Worm (Caenorhabditis elegans) whole organism, L2 larva: ENCODE results near the gene pho-8.

Experiments
- C34F6.9 ChIP-seq: fragments of 150-350 bp; optimal IDR thresholded peaks from 2 replicates; lab custom pipeline; 2014; ENCODE audit warnings: missing biosample characterization, missing genetic modification characterization
- F13H6.1 ChIP-seq: sonication (generic microtip); optimal IDR thresholded peaks from 2 replicates; lab custom pipeline; 2016; ENCODE audit warnings: missing genetic modification characterization, missing compliant biosample characterization
- R02D3.7 ChIP-seq: fragments of 150-350 bp; optimal IDR thresholded peaks from 2 replicates; lab custom pipeline; 2014; ENCODE audit warnings: missing biosample characterization, missing genetic modification characterization
- Y55F3AM.14 ChIP-seq: fragments of 200-800 bp; sonication (Bioruptor generic); optimal IDR thresholded peaks from 2 replicates; lab custom pipeline; 2018; ENCODE audit warnings: mild to moderate bottlenecking, missing genetic modification characterization, missing compliant biosample characterization
- ZK546.5 ChIP-seq: sonication (generic microtip); optimal IDR thresholded peaks from 2 replicates; lab custom pipeline; 2017; ENCODE audit warnings: missing biosample characterization, missing genetic modification characterization
- alr-1 ChIP-seq: fragments of 150-350 bp; optimal IDR thresholded peaks from 2 replicates; lab custom pipeline; 2014; ENCODE audit warnings: missing biosample characterization, missing genetic modification characterization
- aly-2 ChIP-seq: fragments of 150-350 bp; optimal IDR thresholded peaks from 2 replicates; lab custom pipeline; 2014; ENCODE audit warnings: missing biosample characterization, missing genetic modification characterization
- ama-1 ChIP-seq: fragments of 150-350 bp; optimal IDR thresholded peaks from 2 replicates; lab custom pipeline; 2018; ENCODE audit warnings: inconsistent platforms
- blmp-1 ChIP-seq: sonication (generic microtip); optimal IDR thresholded peaks from 2 replicates; lab custom pipeline; 2017; ENCODE audit warnings: missing genetic modification characterization, mild to moderate bottlenecking, missing compliant biosample characterization, antibody characterized with exemption, moderate library complexity; ENCODE audit not compliant: insufficient read depth
- ceh-16 ChIP-seq: fragments of 150-350 bp; optimal IDR thresholded peaks from 2 replicates; lab custom pipeline; 2014; ENCODE audit warnings: missing biosample characterization, missing genetic modification characterization
- ceh-82 ChIP-seq: fragments of 150-350 bp; optimal IDR thresholded peaks from 2 replicates; lab custom pipeline; 2014; ENCODE audit warnings: missing biosample characterization, missing genetic modification characterization
- crh-2 ChIP-seq: sonication (generic microtip); optimal IDR thresholded peaks from 2 replicates; lab custom pipeline; 2017; ENCODE audit warnings: missing biosample characterization, missing genetic modification characterization
- egl-27 ChIP-seq: sonication (generic microtip); optimal IDR thresholded peaks from 3 replicates; lab custom pipeline; 2017; ENCODE audit warnings: missing biosample characterization, missing genetic modification reagents, missing genetic modification characterization
- elt-1 ChIP-seq: fragments of 150-350 bp; optimal IDR thresholded peaks from 2 replicates; lab custom pipeline; 2014; ENCODE audit warnings: missing biosample characterization, missing genetic modification characterization
- elt-3 ChIP-seq: sonication (generic microtip); optimal IDR thresholded peaks from 2 replicates; lab custom pipeline; 2017; ENCODE audit warnings: missing biosample characterization, missing genetic modification characterization
- gmeb-1 ChIP-seq: fragments of 150-350 bp; optimal IDR thresholded peaks from 2 replicates; lab custom pipeline; 2014; ENCODE audit warnings: missing biosample characterization, missing genetic modification characterization
- lsy-2 ChIP-seq, 2 experiments: fragments of 150-350 bp in 1 of 2; sonication (generic microtip) in 1 of 2; optimal IDR thresholded peaks; 2 replicates each; lab custom pipeline; 2014 to 2017; ENCODE audit warnings: missing biosample characterization in 2 of 2, missing genetic modification characterization in 2 of 2
- mbf-1 ChIP-seq: sonication (generic microtip); optimal IDR thresholded peaks from 2 replicates; lab custom pipeline; 2017; ENCODE audit warnings: missing biosample characterization, missing genetic modification characterization
- mdl-1 ChIP-seq, 2 experiments: fragments of 150-350 bp in 1 of 2; sonication (generic microtip) in 1 of 2; optimal IDR thresholded peaks; 2 replicates each; lab custom pipeline; 2017; ENCODE audit warnings: missing biosample characterization in 2 of 2, missing genetic modification characterization in 2 of 2
- nhr-10 ChIP-seq: sonication (generic microtip); optimal IDR thresholded peaks from 2 replicates; lab custom pipeline; 2017; ENCODE audit warnings: missing biosample characterization, missing genetic modification characterization
- nhr-11 ChIP-seq: fragments of 150-350 bp; optimal IDR thresholded peaks from 2 replicates; lab custom pipeline; 2014; ENCODE audit warnings: missing biosample characterization, missing genetic modification characterization
- nhr-12 ChIP-seq: fragments of 150-350 bp; optimal IDR thresholded peaks from 2 replicates; lab custom pipeline; 2014; ENCODE audit warnings: missing biosample characterization, missing genetic modification characterization
- nhr-129 ChIP-seq: fragments of 150-350 bp; optimal IDR thresholded peaks from 2 replicates; lab custom pipeline; 2014; ENCODE audit warnings: missing biosample characterization, missing genetic modification characterization
- nhr-21 ChIP-seq: fragments of 150-350 bp; optimal IDR thresholded peaks from 2 replicates; lab custom pipeline; 2014; ENCODE audit warnings: missing biosample characterization, missing genetic modification characterization
- nhr-23 ChIP-seq: fragments of 150-350 bp; optimal IDR thresholded peaks from 2 replicates; lab custom pipeline; 2014; ENCODE audit warnings: missing biosample characterization, missing genetic modification reagents, missing genetic modification characterization
- nhr-25 ChIP-seq: fragments of 150-350 bp; sonication (generic microtip); optimal IDR thresholded peaks from 3 replicates; lab custom pipeline; 2014; ENCODE audit warnings: missing biosample characterization, missing genetic modification characterization
- nhr-6 ChIP-seq: fragments of 150-350 bp; optimal IDR thresholded peaks from 2 replicates; lab custom pipeline; 2014; ENCODE audit warnings: missing biosample characterization, missing genetic modification characterization
- nhr-77 ChIP-seq: fragments of 150-350 bp; optimal IDR thresholded peaks from 2 replicates; lab custom pipeline; 2014; ENCODE audit warnings: missing biosample characterization, missing genetic modification characterization
- sem-4 ChIP-seq: fragments of 150-350 bp; optimal IDR thresholded peaks from 2 replicates; lab custom pipeline; 2014; ENCODE audit warnings: missing biosample characterization, missing genetic modification reagents, missing genetic modification characterization
- skn-1 ChIP-seq: sonication (generic microtip); optimal IDR thresholded peaks from 2 replicates; lab custom pipeline; 2017; ENCODE audit warnings: missing biosample characterization, missing genetic modification characterization
- sma-3 ChIP-seq: sonication (generic microtip); optimal IDR thresholded peaks from 2 replicates; lab custom pipeline; 2016; ENCODE audit warnings: missing genetic modification reagents, missing genetic modification characterization, missing compliant biosample characterization
- sma-9 ChIP-seq, 2 experiments: fragments of 150-350 bp in 1 of 2; sonication (generic microtip) in 1 of 2; optimal IDR thresholded peaks; 2 replicates each; lab custom pipeline; 2014 to 2016; ENCODE audit warnings: missing genetic modification characterization in 2 of 2, mild to moderate bottlenecking in 1 of 2, missing biosample characterization in 1 of 2, missing compliant biosample characterization in 1 of 2, missing genetic modification reagents in 1 of 2, moderate library complexity in 1 of 2
- snpc-4 ChIP-seq: fragments of 150-350 bp; optimal IDR thresholded peaks from 2 replicates; lab custom pipeline; 2014; ENCODE audit warnings: missing biosample characterization, missing genetic modification characterization
- unc-39 ChIP-seq: fragments of 150-350 bp; optimal IDR thresholded peaks from 2 replicates; lab custom pipeline; 2014; ENCODE audit warnings: missing biosample characterization, missing genetic modification characterization
- unc-55 ChIP-seq: fragments of 150-350 bp; sonication (generic microtip); optimal IDR thresholded peaks from 3 replicates; lab custom pipeline; 2014; ENCODE audit warnings: missing biosample characterization, missing genetic modification reagents, missing genetic modification characterization
- unc-62 ChIP-seq: fragments of 150-350 bp; optimal IDR thresholded peaks from 2 replicates; lab custom pipeline; 2014; ENCODE audit warnings: missing biosample characterization, missing genetic modification reagents, missing genetic modification characterization
- zag-1 ChIP-seq: fragments of 150-350 bp; optimal IDR thresholded peaks from 2 replicates; lab custom pipeline; 2014; ENCODE audit warnings: missing biosample characterization, missing genetic modification characterization
- ztf-1 ChIP-seq: fragments of 200-800 bp; sonication (Bioruptor generic); conservative IDR thresholded peaks from 2 replicates; pipeline ENCODE4 v1.3.6; 2022; ENCODE audit warnings: missing genetic modification characterization, missing compliant biosample characterization
- ztf-11 ChIP-seq: sonication (generic microtip); optimal IDR thresholded peaks from 2 replicates; lab custom pipeline; 2017; ENCODE audit warnings: missing biosample characterization, missing genetic modification characterization
- ztf-4 ChIP-seq: fragments of 150-350 bp; optimal IDR thresholded peaks from 2 replicates; lab custom pipeline; 2014; ENCODE audit warnings: missing biosample characterization, missing genetic modification characterization

pho-8 gene

DNA sequence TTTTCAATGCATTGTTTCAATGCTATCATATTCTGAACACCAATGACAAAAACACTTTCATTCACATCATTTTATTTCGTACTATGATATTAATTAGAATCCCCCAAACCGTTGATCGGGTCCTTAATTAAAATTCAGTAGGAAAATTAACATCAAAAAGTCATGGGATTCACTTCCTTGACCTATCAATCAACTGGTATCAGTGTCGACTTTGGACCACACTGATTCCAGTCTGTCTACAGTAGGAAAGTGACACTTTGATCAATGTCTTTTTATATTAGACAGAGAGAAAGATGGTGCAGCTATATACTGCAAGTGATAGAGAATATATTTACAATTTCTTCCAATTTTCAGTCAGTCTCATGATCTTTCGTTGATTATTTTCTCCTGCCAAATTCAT lies 37.1 kb upstream of the pho-8 start:
- TF ChIP-seq nhr-21 (peak; percentile 13), elt-1 (tag; lab: Kevin White, UChicago) (no peak), ceh-16 (tag; lab: Kevin White, UChicago) (no peak), gmeb-1 (tag; lab: Kevin White, UChicago) (no peak), elt-3 (tag; lab: Kevin White, UChicago) (no peak), unc-62 (GFP tag; lab: Kevin White, UChicago) (no peak), crh-2 (tag; lab: Kevin White, UChicago) (peak; percentile 8), blmp-1 (tag; lab: Kevin White, UChicago) (peak; percentile 2), unc-55 (GFP tag; lab: Kevin White, UChicago) (no peak), sma-9 (GFP tag; optimal IDR thresholded peaks at IDR 0.05; lab: Kevin White, UChicago) (peak; percentile 81), sma-9 (tag; optimal IDR thresholded peaks at IDR 0.05; lab: Kevin White, UChicago) (no peak), nhr-25 (tag; lab: Kevin White, UChicago) (peak; percentile 53), sma-3 (GFP tag; lab: Kevin White, UChicago) (peak; percentile 17)

DNA sequence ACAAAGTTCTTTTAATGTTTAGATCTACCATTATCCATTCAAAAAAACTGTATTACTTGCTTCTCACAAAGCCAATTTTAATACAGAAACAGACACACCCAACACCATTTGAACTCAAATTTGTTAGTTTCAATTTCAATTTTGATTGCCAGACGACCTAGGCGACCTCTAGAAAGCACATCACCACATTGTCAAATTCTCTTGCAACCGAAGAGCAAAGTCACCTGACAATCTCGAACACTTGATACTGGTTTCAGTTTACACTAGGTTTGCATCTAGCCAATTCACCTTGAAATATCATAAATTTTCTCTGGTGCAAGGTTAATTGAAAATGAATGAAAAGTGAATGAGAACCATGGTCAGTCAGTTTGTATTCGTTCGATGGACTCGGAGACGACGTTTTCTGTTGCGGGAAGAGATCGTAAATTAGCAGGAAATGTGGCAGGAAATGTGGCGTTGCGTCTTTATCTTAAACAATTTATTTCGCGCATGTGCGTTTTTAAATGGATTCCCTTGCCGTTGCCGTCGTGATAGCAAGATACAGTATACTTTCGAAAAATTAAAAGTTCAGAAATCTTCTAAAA lies 36.1 kb upstream of the pho-8 start:
- TF ChIP-seq zag-1 (no peak), nhr-129 (tag; lab: Kevin White, UChicago) (no peak), nhr-25 (tag; lab: Kevin White, UChicago) (peak; percentile 68), sem-4 (tag; lab: Kevin White, UChicago) (no peak), C34F6.9 (tag; lab: Kevin White, UChicago) (no peak), ama-1 (no peak), nhr-21 (peak; percentile 24), snpc-4 (tag; lab: Kevin White, UChicago) (no peak), unc-39 (tag; lab: Kevin White, UChicago) (no peak), sma-3 (GFP tag; lab: Kevin White, UChicago) (peak; percentile 13), crh-2 (tag; lab: Kevin White, UChicago) (peak; percentile 6), egl-27 (tag; lab: Kevin White, UChicago) (no peak), ZK546.5 (tag; lab: Kevin White, UChicago) (no peak), ceh-82 (tag; lab: Kevin White, UChicago) (no peak), nhr-12 (no peak), Y55F3AM.14 (GFP tag; lab: Kevin White, UChicago) (no peak), sma-9 (GFP tag; optimal IDR thresholded peaks at IDR 0.05; lab: Kevin White, UChicago) (peak; percentile 70), sma-9 (tag; optimal IDR thresholded peaks at IDR 0.05; lab: Kevin White, UChicago) (no peak), blmp-1 (tag; lab: Kevin White, UChicago) (peak; percentile 50)

DNA sequence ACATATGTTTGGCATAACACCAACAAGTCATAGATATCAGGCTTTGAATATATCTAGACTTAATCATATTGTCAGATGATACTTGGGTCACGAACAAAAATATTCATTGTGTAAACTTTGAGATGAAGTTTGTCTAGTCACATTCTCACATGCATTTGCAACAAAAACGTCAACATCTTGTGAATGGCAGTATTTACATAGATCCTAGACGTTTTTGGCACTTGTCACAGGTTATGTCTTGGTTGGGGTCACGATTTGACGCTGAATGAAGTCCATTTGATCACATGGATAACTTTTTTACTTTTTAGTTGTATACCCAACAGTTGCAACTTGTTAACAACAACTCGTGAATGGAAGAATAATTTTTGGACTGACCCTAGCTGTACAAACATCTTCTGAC lies 35.1 kb upstream of the pho-8 start:
- TF ChIP-seq nhr-129 (tag; lab: Kevin White, UChicago): peak; percentile 49
- TF ChIP-seq nhr-10: no peak

DNA sequence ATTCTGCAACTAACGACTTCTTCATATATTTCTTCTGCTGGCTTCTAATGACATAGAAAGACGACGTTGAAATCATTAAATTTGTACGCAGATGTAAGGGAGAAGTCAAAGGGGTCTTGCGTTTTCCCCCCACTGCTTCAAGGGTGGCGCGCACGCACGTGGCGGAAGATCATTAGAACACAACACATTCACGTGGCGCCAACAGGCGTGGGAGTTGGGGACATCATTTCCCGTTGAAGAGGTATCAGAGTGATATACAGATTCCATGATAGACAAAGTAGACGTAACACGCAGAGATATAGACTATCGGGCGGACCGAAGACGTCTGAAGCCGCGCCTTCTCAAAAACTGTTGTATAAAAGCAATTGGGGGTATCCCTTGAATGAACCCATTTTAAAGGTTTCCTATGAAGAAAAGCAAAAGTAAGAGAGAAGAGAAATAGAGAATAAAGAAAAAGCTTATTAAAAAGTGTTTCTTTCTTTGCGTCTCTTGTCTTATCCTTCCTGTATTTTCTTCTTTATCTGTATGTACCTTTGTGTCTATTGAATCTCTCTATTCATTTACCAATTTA lies 34.1 kb upstream of the pho-8 start:
- TF ChIP-seq alr-1 (tag; lab: Kevin White, UChicago) (no peak), snpc-4 (tag; lab: Kevin White, UChicago) (no peak), elt-1 (tag; lab: Kevin White, UChicago) (no peak), mdl-1 (tag; optimal IDR thresholded peaks at IDR 0.05; lab: Kevin White, UChicago) (peak; percentile 92 to 93), blmp-1 (tag; lab: Kevin White, UChicago) (peak; percentile 95), ama-1 (no peak), crh-2 (tag; lab: Kevin White, UChicago) (peak; percentile 65), zag-1 (no peak), nhr-21 (peak; percentile 98), mbf-1 (no peak), egl-27 (tag; lab: Kevin White, UChicago) (peak; percentile 59), unc-39 (tag; lab: Kevin White, UChicago) (no peak), aly-2 (tag; lab: Kevin White, UChicago) (no peak), nhr-12 (no peak), gmeb-1 (tag; lab: Kevin White, UChicago) (peak; percentile 36), unc-55 (GFP tag; lab: Kevin White, UChicago) (no peak), sma-3 (GFP tag; lab: Kevin White, UChicago) (peak; percentile 97), ztf-1 (GFP tag; lab: Robert Waterston, UW) (no peak), skn-1 (tag; lab: Kevin White, UChicago) (no peak), sem-4 (tag; lab: Kevin White, UChicago) (peak; percentile 82), R02D3.7 (no peak), ztf-4 (no peak), Y55F3AM.14 (GFP tag; lab: Kevin White, UChicago) (peak; percentile 82), nhr-6 (tag; lab: Kevin White, UChicago) (no peak), nhr-11 (tag; lab: Kevin White, UChicago) (no peak), nhr-129 (tag; lab: Kevin White, UChicago) (peak; percentile 14), lsy-2 (tag; optimal IDR thresholded peaks at IDR 0.05; lab: Kevin White, UChicago) (peak in 1 of 2 experiments; percentile 51), ceh-16 (tag; lab: Kevin White, UChicago) (no peak), elt-3 (tag; lab: Kevin White, UChicago) (no peak), sma-9 (GFP tag; optimal IDR thresholded peaks at IDR 0.05; lab: Kevin White, UChicago) (peak; percentile 99), sma-9 (tag; optimal IDR thresholded peaks at IDR 0.05; lab: Kevin White, UChicago) (peak; percentile 42), C34F6.9 (tag; lab: Kevin White, UChicago) (no peak), F13H6.1 (tag; lab: Kevin White, UChicago) (peak; percentile 83), nhr-10 (no peak), ztf-11 (tag; lab: Kevin White, UChicago) (no peak), nhr-77 (tag; lab: Kevin White, UChicago) (no peak), nhr-25 (tag; lab: Kevin White, UChicago) (peak; percentile 96), ZK546.5 (tag; lab: Kevin White, UChicago) (no peak), nhr-23 (tag; lab: Kevin White, UChicago) (no peak)
- TF ChIP-seq, all 48 proteins: peak for 14
